Fruit fly (Drosophila melanogaster) whole organism, embryonic: Measurements from ENCODE around the gene ND-PDSW.

Source experiments
- CG10431 ChIP-seq: fragments of 200-800 bp; sonication (Bioruptor generic); optimal IDR thresholded peaks from 3 replicates; lab custom pipeline; 2018; ENCODE audit warnings: missing biosample characterization, mild to moderate bottlenecking, missing genetic modification characterization
- CG13775 ChIP-seq: fragments of 200-800 bp; sonication (Bioruptor generic); optimal IDR thresholded peaks from 3 replicates; lab custom pipeline; 2017; ENCODE audit warnings: missing biosample characterization, mild to moderate bottlenecking, missing genetic modification characterization
- CG14014 ChIP-seq: fragments of 200-800 bp; sonication (Bioruptor generic); IDR thresholded peaks from 2 replicates; pipeline ENCODE4 v1.3.6; 2022; ENCODE audit warnings: missing biosample characterization, missing genetic modification characterization
- CG1647 ChIP-seq: fragments of 200-800 bp; sonication (Bioruptor generic); optimal IDR thresholded peaks from 3 replicates; lab custom pipeline; 2016; ENCODE audit warnings: missing biosample characterization, missing genetic modification characterization
- CG17612 ChIP-seq: fragments of 200-800 bp; sonication (Bioruptor generic); IDR thresholded peaks from 2 replicates; pipeline ENCODE4 v1.3.6; 2022; ENCODE audit warnings: missing biosample characterization, missing genetic modification characterization
- CG18599 ChIP-seq: fragments of 200-800 bp; sonication (Bioruptor generic); optimal IDR thresholded peaks from 3 replicates; lab custom pipeline; 2017; ENCODE audit warnings: missing biosample characterization, missing genetic modification characterization, mild to moderate bottlenecking, moderate library complexity, missing genetic modification reagents
- CG3065 ChIP-seq: fragments of 200-800 bp; sonication (Bioruptor generic); optimal IDR thresholded peaks from 2 replicates; lab custom pipeline; 2016; ENCODE audit warnings: missing biosample characterization, missing genetic modification characterization
- HLHmδ ChIP-seq: fragments of 200-800 bp; sonication (Bioruptor generic); optimal IDR thresholded peaks from 2 replicates; lab custom pipeline; 2018; ENCODE audit warnings: missing biosample characterization, mild to moderate bottlenecking, missing genetic modification characterization, moderate library complexity
- bab2 ChIP-seq: fragments of 200-800 bp; sonication (Bioruptor generic); optimal IDR thresholded peaks from 2 replicates; lab custom pipeline; 2016; ENCODE audit warnings: missing biosample characterization, missing genetic modification characterization
- br ChIP-seq: fragments of >200 bp; optimal IDR thresholded peaks from 2 replicates; lab custom pipeline; 2017
- hb ChIP-seq: fragments of 200-800 bp; sonication (Bioruptor generic); IDR thresholded peaks from 3 replicates; pipeline ENCODE4 v1.3.6; 2022; ENCODE audit warnings: missing biosample characterization, missing genetic modification characterization; ENCODE audit not compliant: partially characterized antibody
- mld ChIP-seq: fragments of 200-800 bp; sonication (Bioruptor generic); IDR thresholded peaks from 3 replicates; pipeline ENCODE4 v1.3.6; 2022; ENCODE audit warnings: missing biosample characterization, missing genetic modification characterization; ENCODE audit not compliant: partially characterized antibody

DNA sequence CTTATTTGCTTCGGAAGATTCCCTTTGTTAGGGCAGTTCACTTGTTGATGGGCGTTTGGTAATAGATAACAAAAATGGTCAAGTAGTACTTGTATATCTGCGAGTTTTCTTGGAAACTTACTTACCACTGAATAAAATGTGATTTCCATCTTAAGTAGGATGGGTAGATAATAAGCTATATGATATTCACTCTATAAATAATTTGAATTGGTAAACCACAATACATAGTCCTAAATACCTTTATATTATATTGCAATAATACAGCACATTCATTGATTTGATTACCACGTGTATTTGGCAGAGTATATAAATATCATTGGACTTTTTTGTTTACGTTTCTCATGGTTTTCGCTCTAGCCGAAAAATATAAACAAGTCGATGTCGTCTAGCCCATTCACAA, 10.0 kb downstream of the ND-PDSW start:
- peak; percentile 26 for TF ChIP-seq CG13775 (GFP tag; lab: Kevin White, UChicago)
- TF ChIP-seq CG17612 (GFP tag; lab: Robert Waterston, UW), result no peak
- TF ChIP-seq br, result no peak
- TF ChIP-seq HLHmδ, result no peak
- peak; percentile 50 for TF ChIP-seq bab2 (GFP tag; lab: Kevin White, UChicago)
- TF ChIP-seq CG3065 (GFP tag; lab: Kevin White, UChicago), result no peak
- no peak for TF ChIP-seq CG10431 (GFP tag; lab: Kevin White, UChicago)
- TF ChIP-seq CG1647 (GFP tag; lab: Kevin White, UChicago), result no peak
- no peak for TF ChIP-seq mld (GFP tag; lab: Robert Waterston, UW)
- no peak for TF ChIP-seq hb (GFP tag; lab: Robert Waterston, UW)
- peak; percentile 49; the same call in 1 of the 2 replicates for TF ChIP-seq CG14014 (GFP tag; lab: Robert Waterston, UW)
- TF ChIP-seq CG18599, result peak; percentile 77
